Worm (Caenorhabditis elegans) whole organism, late embryonic: ENCODE data around the gene clec-176.

Experiments
- C38D4.7 ChIP-seq: fragments of 200-800 bp; sonication (Bioruptor generic); optimal IDR thresholded peaks from 2 replicates; lab custom pipeline; 2018; ENCODE audit warnings: mild to moderate bottlenecking, missing genetic modification characterization, moderate library complexity, missing compliant biosample characterization
- F13H6.1 ChIP-seq: sonication (generic microtip); optimal IDR thresholded peaks from 2 replicates; lab custom pipeline; 2016; ENCODE audit warnings: missing genetic modification characterization, missing compliant biosample characterization
- K09A11.1 ChIP-seq: sonication (generic microtip); optimal IDR thresholded peaks from 2 replicates; lab custom pipeline; 2017; ENCODE audit warnings: antibody characterized with exemption, mild to moderate bottlenecking, missing genetic modification characterization, missing compliant biosample characterization; ENCODE audit not compliant: insufficient read depth
- Y22D7AL.16 ChIP-seq: sonication (generic microtip); optimal IDR thresholded peaks from 2 replicates; lab custom pipeline; 2016; ENCODE audit warnings: missing genetic modification characterization, missing compliant biosample characterization
- ahr-1 ChIP-seq: sonication (generic microtip); optimal IDR thresholded peaks from 2 replicates; lab custom pipeline; 2016; ENCODE audit warnings: missing genetic modification characterization, missing compliant biosample characterization
- ama-1 ChIP-seq: fragments of 150-350 bp; optimal IDR thresholded peaks from 2 replicates; lab custom pipeline; 2014
- ceh-18 ChIP-seq: sonication (generic microtip); optimal IDR thresholded peaks from 2 replicates; lab custom pipeline; 2016; ENCODE audit warnings: missing genetic modification characterization, missing compliant biosample characterization
- ceh-19 ChIP-seq: fragments of 200-800 bp; sonication (Bioruptor generic); optimal IDR thresholded peaks from 2 replicates; lab custom pipeline; 2018; ENCODE audit warnings: mild to moderate bottlenecking, missing genetic modification characterization, missing compliant biosample characterization
- ceh-24 ChIP-seq: sonication (generic microtip); optimal IDR thresholded peaks from 2 replicates; lab custom pipeline; 2016; ENCODE audit warnings: mild to moderate bottlenecking, missing genetic modification characterization, missing compliant biosample characterization
- ceh-30 ChIP-seq: fragments of 150-350 bp; optimal IDR thresholded peaks from 2 replicates; lab custom pipeline; 2014; ENCODE audit warnings: missing biosample characterization, missing genetic modification characterization
- ceh-48 ChIP-seq: sonication (generic microtip); optimal IDR thresholded peaks from 2 replicates; lab custom pipeline; 2016; ENCODE audit warnings: missing genetic modification characterization, inconsistent platforms, missing compliant biosample characterization
- dve-1 ChIP-seq: sonication (generic microtip); optimal IDR thresholded peaks from 2 replicates; lab custom pipeline; 2017; ENCODE audit warnings: antibody characterized with exemption, mild to moderate bottlenecking, missing genetic modification characterization, missing compliant biosample characterization
- elt-2 ChIP-seq: sonication (generic microtip); optimal IDR thresholded peaks from 2 replicates; lab custom pipeline; 2016; ENCODE audit warnings: missing genetic modification reagents, missing genetic modification characterization, missing compliant biosample characterization
- ets-4 ChIP-seq: sonication (generic microtip); optimal IDR thresholded peaks from 2 replicates; lab custom pipeline; 2016; ENCODE audit warnings: missing genetic modification characterization, missing compliant biosample characterization
- eyg-1 ChIP-seq: sonication (generic microtip); optimal IDR thresholded peaks from 2 replicates; lab custom pipeline; 2016; ENCODE audit warnings: missing genotype, missing genetic modification characterization, missing compliant biosample characterization
- fkh-10 ChIP-seq: fragments of 150-350 bp; optimal IDR thresholded peaks from 2 replicates; lab custom pipeline; 2014; ENCODE audit warnings: missing biosample characterization, missing genetic modification reagents, missing genetic modification characterization
- gmeb-2 ChIP-seq: sonication (generic microtip); optimal IDR thresholded peaks from 2 replicates; lab custom pipeline; 2016; ENCODE audit warnings: missing genetic modification characterization, inconsistent platforms, missing compliant biosample characterization
- hlh-13 ChIP-seq: fragments of 200-800 bp; sonication (Bioruptor generic); optimal IDR thresholded peaks from 2 replicates; lab custom pipeline; 2018; ENCODE audit warnings: mild to moderate bottlenecking, missing genetic modification characterization, missing compliant biosample characterization
- hlh-15 ChIP-seq: sonication (generic microtip); optimal IDR thresholded peaks from 2 replicates; lab custom pipeline; 2016; ENCODE audit warnings: missing genetic modification characterization, missing compliant biosample characterization
- hlh-30 ChIP-seq: sonication (generic microtip); optimal IDR thresholded peaks from 2 replicates; lab custom pipeline; 2017; ENCODE audit warnings: antibody characterized with exemption, missing genetic modification characterization, missing compliant biosample characterization; ENCODE audit not compliant: insufficient read depth
- hlh-6 ChIP-seq: sonication (generic microtip); optimal IDR thresholded peaks from 2 replicates; lab custom pipeline; 2016; ENCODE audit warnings: missing genotype, missing genetic modification characterization, missing compliant biosample characterization
- hlh-8 ChIP-seq: sonication (generic microtip); optimal IDR thresholded peaks from 2 replicates; lab custom pipeline; 2016; ENCODE audit warnings: missing genotype, missing genetic modification characterization, missing compliant biosample characterization
- lim-6 ChIP-seq: sonication (generic microtip); optimal IDR thresholded peaks from 2 replicates; lab custom pipeline; 2016; ENCODE audit warnings: missing genetic modification characterization, missing compliant biosample characterization
- madf-2 ChIP-seq: sonication (generic microtip); optimal IDR thresholded peaks from 2 replicates; lab custom pipeline; 2017; ENCODE audit warnings: missing genetic modification characterization, missing compliant biosample characterization
- nhr-11 ChIP-seq: fragments of 150-350 bp; optimal IDR thresholded peaks from 2 replicates; lab custom pipeline; 2014; ENCODE audit warnings: missing biosample characterization, missing genetic modification characterization
- npax-4 ChIP-seq: sonication (generic microtip); optimal IDR thresholded peaks from 2 replicates; lab custom pipeline; 2016; ENCODE audit warnings: missing genetic modification characterization, missing compliant biosample characterization
- odd-2 ChIP-seq: sonication (generic microtip); optimal IDR thresholded peaks from 2 replicates; lab custom pipeline; 2017; ENCODE audit warnings: antibody characterized with exemption, mild to moderate bottlenecking, missing genetic modification characterization, missing compliant biosample characterization
- pha-2 ChIP-seq: sonication (generic microtip); optimal IDR thresholded peaks from 2 replicates; lab custom pipeline; 2017; ENCODE audit warnings: mild to moderate bottlenecking, missing genetic modification characterization, missing compliant biosample characterization
- rnt-1 ChIP-seq: sonication (generic microtip); optimal IDR thresholded peaks from 2 replicates; lab custom pipeline; 2016; ENCODE audit warnings: missing genetic modification characterization, missing compliant biosample characterization
- sdc-2 ChIP-seq: sonication (generic microtip); optimal IDR thresholded peaks from 2 replicates; lab custom pipeline; 2016; ENCODE audit warnings: missing genotype, missing genetic modification characterization, missing compliant biosample characterization
- sox-4 ChIP-seq: sonication (generic microtip); optimal IDR thresholded peaks from 2 replicates; lab custom pipeline; 2017; ENCODE audit warnings: mild to moderate bottlenecking, missing genetic modification characterization, inconsistent platforms, missing compliant biosample characterization
- syd-9 ChIP-seq: sonication (generic microtip); optimal IDR thresholded peaks from 2 replicates; lab custom pipeline; 2016; ENCODE audit warnings: mild to moderate bottlenecking, missing genetic modification characterization, moderate library complexity, missing compliant biosample characterization
- tbx-7 ChIP-seq: sonication (generic microtip); optimal IDR thresholded peaks from 2 replicates; lab custom pipeline; 2016; ENCODE audit warnings: missing genotype, missing genetic modification characterization, missing compliant biosample characterization
- ttx-3 ChIP-seq: sonication (generic microtip); optimal IDR thresholded peaks from 2 replicates; lab custom pipeline; 2016; ENCODE audit warnings: missing genetic modification reagents, missing genetic modification characterization, missing compliant biosample characterization
- unc-86 ChIP-seq: sonication (generic microtip); optimal IDR thresholded peaks from 2 replicates; lab custom pipeline; 2016; ENCODE audit warnings: missing genetic modification characterization, missing compliant biosample characterization
- zip-5 ChIP-seq: sonication (generic microtip); optimal IDR thresholded peaks from 2 replicates; lab custom pipeline; 2016; ENCODE audit warnings: missing genetic modification characterization, missing compliant biosample characterization
- ztf-16 ChIP-seq: sonication (generic microtip); optimal IDR thresholded peaks from 2 replicates; lab custom pipeline; 2017; ENCODE audit warnings: missing genetic modification characterization, missing compliant biosample characterization

clec-176 gene

DNA sequence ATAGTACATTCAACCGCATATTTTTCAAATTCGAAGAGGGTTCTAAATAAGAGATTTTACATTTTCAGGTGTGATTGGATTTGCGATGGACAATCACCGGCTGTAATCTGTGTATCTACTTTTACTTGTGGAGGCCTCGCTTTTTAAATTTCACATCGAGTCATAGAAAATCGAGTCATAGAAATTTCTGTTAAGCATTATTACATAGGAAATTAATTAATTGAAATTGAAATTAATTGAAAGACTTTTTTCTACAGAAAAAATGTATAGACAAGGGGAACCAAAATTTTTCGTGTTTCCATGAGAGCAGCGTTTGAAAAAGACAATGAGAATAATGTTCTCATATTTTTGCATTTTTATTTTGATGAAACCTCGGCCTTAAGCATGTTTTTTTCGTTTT is at the start of gene clec-176:
clec-176 (plus strand) TSS at position 301 of the 400 bp plus-strand sequence.
- TF ChIP-seq hlh-15 (tag; lab: Kevin White, UChicago) (no peak), nhr-11 (tag; lab: Kevin White, UChicago) (no peak)

DNA sequence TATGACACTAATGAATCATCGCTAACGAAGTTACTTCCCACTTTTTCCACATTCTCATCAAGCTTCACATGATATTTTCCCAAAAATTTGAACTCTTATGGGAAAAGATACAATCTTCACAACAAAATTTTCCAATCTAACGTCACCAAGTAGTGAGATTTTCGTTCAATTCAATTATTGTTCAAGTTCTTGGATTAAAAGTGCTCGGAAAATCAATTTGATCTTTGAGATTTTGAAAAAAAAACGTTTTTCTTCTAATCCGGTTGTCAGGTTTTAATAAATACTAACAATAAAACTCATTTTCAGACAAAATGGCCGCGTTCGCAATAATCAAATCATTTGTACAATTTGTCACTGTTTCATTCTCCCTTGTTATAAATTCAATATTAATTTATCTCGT is 49.7 kb upstream of the clec-176 start, which contains the start of gene str-153:
str-153 (plus strand) TSS at position 301 of the 400 bp plus-strand sequence.
- no peak for TF ChIP-seq Y22D7AL.16 (tag; lab: Kevin White, UChicago)
- TF ChIP-seq ceh-24 (tag; lab: Kevin White, UChicago): no peak
- no peak for TF ChIP-seq ceh-48 (tag; lab: Kevin White, UChicago)
- no peak for TF ChIP-seq gmeb-2 (tag; lab: Kevin White, UChicago)
- TF ChIP-seq hlh-8 (tag; lab: Kevin White, UChicago): no peak
- no peak for TF ChIP-seq ceh-19 (GFP tag; lab: Kevin White, UChicago)
- no peak for TF ChIP-seq ceh-30 (tag; lab: Kevin White, UChicago)
- no peak for TF ChIP-seq F13H6.1 (tag; lab: Kevin White, UChicago)
- TF ChIP-seq fkh-10: no peak
- TF ChIP-seq rnt-1 (tag; lab: Kevin White, UChicago): no peak
- TF ChIP-seq K09A11.1: no peak
- TF ChIP-seq hlh-30 (tag; lab: Kevin White, UChicago): no peak
- TF ChIP-seq madf-2 (tag; lab: Kevin White, UChicago): no peak
- no peak for TF ChIP-seq eyg-1 (tag; lab: Kevin White, UChicago)
- no peak for TF ChIP-seq zip-5 (tag; lab: Kevin White, UChicago)
- TF ChIP-seq hlh-13 (GFP tag; lab: Kevin White, UChicago): no peak

ce11 chrIV:4937647-4938046 is 46.2 kb upstream of the clec-176 start, which contains the start of gene fbxa-86:
Gene fbxa-86 (minus strand): TSS chrIV:4938013.
- TF ChIP-seq npax-4 (tag; lab: Kevin White, UChicago): no peak
- no peak for TF ChIP-seq ceh-18
- TF ChIP-seq ets-4 (tag; lab: Kevin White, UChicago): no peak
- TF ChIP-seq ahr-1 (tag; lab: Kevin White, UChicago): no peak
- TF ChIP-seq elt-2: no peak
- TF ChIP-seq hlh-8 (tag; lab: Kevin White, UChicago): no peak
- no peak for TF ChIP-seq dve-1 (tag; lab: Kevin White, UChicago)
- TF ChIP-seq C38D4.7 (GFP tag; lab: Kevin White, UChicago): no peak
- TF ChIP-seq ztf-16 (tag; lab: Kevin White, UChicago): no peak
- no peak for TF ChIP-seq tbx-7 (tag; lab: Kevin White, UChicago)
- TF ChIP-seq, all 69 proteins: peak for 0

ce11 chrIV:4938664-4939063 is 45.2 kb upstream of the clec-176 start, which contains the start of gene str-168:
Gene str-168 (plus strand): TSS chrIV:4938964.
- TF ChIP-seq ama-1 (lab: Kevin White, UChicago) (no peak), ztf-16 (tag; lab: Kevin White, UChicago) (no peak), lim-6 (tag; lab: Kevin White, UChicago) (no peak), unc-86 (tag; lab: Kevin White, UChicago) (no peak)
- TF ChIP-seq, all 69 proteins: peak for 0

DNA sequence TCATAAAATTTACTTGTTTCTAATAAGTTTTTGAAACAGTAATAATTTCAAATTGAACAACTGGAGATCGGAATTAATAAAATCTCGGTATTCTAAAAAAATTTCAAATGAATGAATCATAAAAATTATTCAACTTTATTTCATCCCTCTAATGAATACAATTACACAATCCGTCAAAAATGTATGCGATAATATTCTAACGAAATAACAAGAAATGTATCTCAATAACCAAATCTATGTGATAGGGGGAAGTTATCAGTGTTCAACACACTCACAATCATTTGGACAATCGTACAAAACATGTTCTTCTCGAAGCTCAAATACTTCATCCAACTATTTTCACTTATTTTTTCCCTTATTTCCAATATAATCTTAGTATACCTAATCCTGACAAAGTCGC is 42.2 kb upstream of the clec-176 start, which contains the start of gene Y9C9A.5:
Y9C9A.5 (plus strand) TSS at position 301 of the 400 bp plus-strand sequence.
- TF ChIP-seq odd-2 (tag; lab: Kevin White, UChicago) (no peak), ttx-3 (tag; lab: Kevin White, UChicago) (no peak), sox-4 (tag; lab: Kevin White, UChicago) (no peak), hlh-8 (tag; lab: Kevin White, UChicago) (no peak), ztf-16 (tag; lab: Kevin White, UChicago) (no peak), hlh-15 (tag; lab: Kevin White, UChicago) (no peak), syd-9 (tag; lab: Kevin White, UChicago) (no peak), nhr-11 (tag; lab: Kevin White, UChicago) (no peak), pha-2 (no peak), rnt-1 (tag; lab: Kevin White, UChicago) (no peak), C38D4.7 (GFP tag; lab: Kevin White, UChicago) (no peak), hlh-13 (GFP tag; lab: Kevin White, UChicago) (no peak), sdc-2 (tag; lab: Kevin White, UChicago) (no peak), ceh-24 (tag; lab: Kevin White, UChicago) (no peak), hlh-6 (tag; lab: Kevin White, UChicago) (no peak)
